Worm (Caenorhabditis elegans) whole organism, L4 larva: ENCODE measurements around the gene C52B9.4.

Source experiments
- F44E2.7 ChIP-seq: fragments of 200-800 bp; sonication (Bioruptor generic); IDR thresholded peaks from 2 replicates; pipeline ENCODE4 v2.1.2; 2022; ENCODE audit warnings: missing genetic modification characterization, missing compliant biosample characterization
- T20F7.1 ChIP-seq: fragments of 200-800 bp; sonication (Bioruptor generic); optimal IDR thresholded peaks from 2 replicates; lab custom pipeline; 2018; ENCODE audit warnings: mild to moderate bottlenecking, missing genetic modification characterization, missing compliant biosample characterization
- aha-1 ChIP-seq: fragments of 150-350 bp; peaks from one replicate; lab custom pipeline; 2014; ENCODE audit warnings: missing biosample characterization, missing genetic modification characterization
- aly-2 ChIP-seq: sonication (generic microtip); optimal IDR thresholded peaks from 2 replicates; lab custom pipeline; 2018; ENCODE audit warnings: missing biosample characterization, missing genetic modification characterization
- ceh-32 ChIP-seq: sonication (generic microtip); optimal IDR thresholded peaks from 2 replicates; lab custom pipeline; 2016; ENCODE audit warnings: mild to moderate bottlenecking, missing genetic modification characterization, missing compliant biosample characterization; ENCODE audit not compliant: poor library complexity
- ceh-62 ChIP-seq: sonication (generic microtip); optimal IDR thresholded peaks from 2 replicates; lab custom pipeline; 2017; ENCODE audit warnings: missing biosample characterization, missing genetic modification characterization
- ces-1 ChIP-seq: fragments of 150-350 bp; sonication (generic microtip); optimal IDR thresholded peaks from 4 replicates; lab custom pipeline; 2014; ENCODE audit warnings: missing biosample characterization, missing genetic modification reagents, missing genetic modification characterization
- ctbp-1 ChIP-seq: fragments of 200-800 bp; sonication (Bioruptor generic); IDR thresholded peaks from 2 replicates; pipeline ENCODE4 v1.3.6; 2022; ENCODE audit warnings: missing genetic modification reagents, missing genetic modification characterization, missing compliant biosample characterization
- daf-16 ChIP-seq, 3 experiments: sonication (generic microtip); optimal IDR thresholded peaks; 2 replicates each; lab custom pipeline; 2016 to 2017; ENCODE audit warnings: missing genetic modification characterization in 3 of 3, missing genetic modification reagents in 3 of 3, mild to moderate bottlenecking in 2 of 3, missing compliant biosample characterization in 2 of 3, missing biosample characterization in 1 of 3, moderate library complexity in 1 of 3
- daf-8 ChIP-seq: fragments of 200-800 bp; sonication (Bioruptor generic); IDR thresholded peaks from 2 replicates; pipeline ENCODE4 v1.3.6; 2022; ENCODE audit warnings: missing genetic modification characterization, missing compliant biosample characterization
- dmd-6 ChIP-seq: fragments of 200-800 bp; sonication (Bioruptor generic); IDR thresholded peaks from 2 replicates; pipeline ENCODE4 v1.3.6; 2022; ENCODE audit warnings: missing genetic modification reagents, missing genetic modification characterization, missing compliant biosample characterization
- dve-1 ChIP-seq: sonication (generic microtip); optimal IDR thresholded peaks from 2 replicates; lab custom pipeline; 2017; ENCODE audit warnings: antibody characterized with exemption, mild to moderate bottlenecking, missing genetic modification characterization, missing compliant biosample characterization; ENCODE audit not compliant: insufficient read depth
- fkh-10 ChIP-seq: fragments of 150-350 bp; optimal IDR thresholded peaks from 2 replicates; lab custom pipeline; 2014; ENCODE audit warnings: missing biosample characterization, missing genetic modification reagents, missing genetic modification characterization
- hlh-11 ChIP-seq: fragments of 200-800 bp; sonication (Bioruptor generic); optimal IDR thresholded peaks from 2 replicates; lab custom pipeline; 2018; ENCODE audit warnings: mild to moderate bottlenecking, missing genetic modification characterization, missing compliant biosample characterization
- hlh-30 ChIP-seq: sonication (generic microtip); optimal IDR thresholded peaks from 2 replicates; lab custom pipeline; 2017; ENCODE audit warnings: antibody characterized with exemption, mild to moderate bottlenecking, missing genetic modification characterization, missing compliant biosample characterization; ENCODE audit not compliant: insufficient read depth
- lin-1 ChIP-seq: fragments of 200-800 bp; sonication (Bioruptor generic); IDR thresholded peaks from 2 replicates; pipeline ENCODE4 v1.3.6; 2022; ENCODE audit warnings: missing genetic modification reagents, missing genetic modification characterization, missing compliant biosample characterization
- lir-3 ChIP-seq: sonication (generic microtip); optimal IDR thresholded peaks from 2 replicates; lab custom pipeline; 2016; ENCODE audit warnings: mild to moderate bottlenecking, missing genetic modification characterization, missing compliant biosample characterization
- lsy-2 ChIP-seq, 2 experiments: fragments of 150-350 bp in 1 of 2; sonication (generic microtip) in 1 of 2; optimal IDR thresholded peaks; 2 replicates each; lab custom pipeline; 2014 to 2017; ENCODE audit warnings: missing biosample characterization in 2 of 2, missing genetic modification characterization in 2 of 2
- madf-5 ChIP-seq, 2 experiments: fragments of 200-800 bp; sonication (Bioruptor generic); IDR thresholded peaks; 2 replicates each; pipeline ENCODE4 v1.3.6; 2022; ENCODE audit warnings: missing compliant biosample characterization in 2 of 2, missing genetic modification characterization in 2 of 2
- madf-9 ChIP-seq: fragments of 200-800 bp; sonication (Bioruptor generic); conservative IDR thresholded peaks from 2 replicates; pipeline ENCODE4 v1.3.6; 2022; ENCODE audit warnings: missing genetic modification reagents, missing genetic modification characterization, missing compliant biosample characterization
- nhr-102 ChIP-seq: sonication (generic microtip); optimal IDR thresholded peaks from 2 replicates; lab custom pipeline; 2016; ENCODE audit warnings: mild to moderate bottlenecking, missing genetic modification characterization, moderate library complexity, missing compliant biosample characterization
- nhr-237 ChIP-seq: sonication (generic microtip); optimal IDR thresholded peaks from 2 replicates; lab custom pipeline; 2017; ENCODE audit warnings: missing biosample characterization, missing genetic modification characterization
- nhr-25 ChIP-seq: sonication (generic microtip); optimal IDR thresholded peaks from 2 replicates; lab custom pipeline; 2017; ENCODE audit warnings: missing genetic modification characterization, mild to moderate bottlenecking, missing compliant biosample characterization, antibody characterized with exemption, moderate library complexity, borderline replicate concordance; ENCODE audit not compliant: insufficient read depth
- nhr-28 ChIP-seq: fragments of 150-350 bp; optimal IDR thresholded peaks from 2 replicates; lab custom pipeline; 2014; ENCODE audit warnings: missing biosample characterization, missing genetic modification characterization
- nhr-41 ChIP-seq: fragments of 200-800 bp; sonication (Bioruptor generic); IDR thresholded peaks from 2 replicates; pipeline ENCODE4 v1.3.6; 2022; ENCODE audit warnings: missing genetic modification reagents, missing genetic modification characterization, missing compliant biosample characterization
- nhr-42 ChIP-seq: fragments of 200-800 bp; sonication (Bioruptor generic); IDR thresholded peaks from 2 replicates; pipeline ENCODE4 v1.3.6; 2022; ENCODE audit warnings: missing genetic modification characterization, missing compliant biosample characterization
- nhr-77 ChIP-seq: fragments of 150-350 bp; optimal IDR thresholded peaks from 2 replicates; lab custom pipeline; 2014; ENCODE audit warnings: missing biosample characterization, missing genetic modification characterization
- pqm-1 ChIP-seq: sonication (generic microtip); optimal IDR thresholded peaks from 2 replicates; lab custom pipeline; 2017; ENCODE audit warnings: missing biosample characterization, missing genetic modification characterization
- set-16 ChIP-seq: fragments of 200-800 bp; sonication (Bioruptor generic); IDR thresholded peaks from 2 replicates; pipeline ENCODE4 v1.3.6; 2022; ENCODE audit warnings: missing genetic modification reagents, missing genetic modification characterization, missing compliant biosample characterization
- skn-1 ChIP-seq: fragments of 150-350 bp; optimal IDR thresholded peaks from 2 replicates; lab custom pipeline; 2014; ENCODE audit warnings: missing biosample characterization, missing genetic modification characterization
- snpc-4 ChIP-seq: fragments of 150-350 bp; optimal IDR thresholded peaks from 2 replicates; lab custom pipeline; 2014; ENCODE audit warnings: missing biosample characterization, missing genetic modification characterization
- spr-1 ChIP-seq: sonication (generic microtip); optimal IDR thresholded peaks from 2 replicates; lab custom pipeline; 2016; ENCODE audit warnings: mild to moderate bottlenecking, missing genetic modification characterization, missing compliant biosample characterization
- tag-97 ChIP-seq: fragments of 200-800 bp; sonication (Bioruptor generic); IDR thresholded peaks from 2 replicates; pipeline ENCODE4 v1.3.6; 2022; ENCODE audit warnings: missing genetic modification characterization, missing compliant biosample characterization
- unc-39 ChIP-seq: sonication (generic microtip); optimal IDR thresholded peaks from 2 replicates; lab custom pipeline; 2017; ENCODE audit warnings: missing biosample characterization, missing genetic modification characterization
- unc-62 ChIP-seq, 3 experiments: fragments of 150-350 bp in 1 of 3; sonication (generic microtip); optimal IDR thresholded peaks in 2 of 3; peaks in 1 of 3; 1 replicate in 1 of 3; 2 replicates in 2 of 3; lab custom pipeline; 2014 to 2017; ENCODE audit warnings: missing biosample characterization in 3 of 3, missing genetic modification characterization in 3 of 3, missing genetic modification reagents in 3 of 3, missing genotype in 1 of 3

C52B9.4 gene

DNA sequence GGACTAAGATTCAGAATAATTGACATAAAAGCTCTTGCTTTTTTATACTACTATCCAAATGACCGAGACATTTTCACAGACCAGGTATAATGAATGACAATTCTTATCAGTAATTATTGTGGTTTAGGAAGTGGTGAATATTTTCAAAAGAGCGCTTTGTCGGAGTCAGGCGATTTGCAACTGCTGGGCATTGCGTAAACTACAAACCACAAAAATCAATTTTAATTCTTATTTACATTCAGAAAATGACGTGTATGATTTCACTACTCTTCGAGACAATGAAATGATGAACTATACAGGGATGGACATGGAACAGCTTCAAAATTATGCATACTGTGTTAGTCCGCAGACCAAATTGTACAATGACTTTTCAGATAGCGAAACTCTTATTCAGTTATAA is 24.0 kb downstream of the C52B9.4 start:
- peak; percentile 16 for TF ChIP-seq nhr-77 (tag; lab: Kevin White, UChicago)
- TF ChIP-seq ceh-62 = no peak
- no peak for TF ChIP-seq lir-3 (tag; lab: Kevin White, UChicago)
- no peak for TF ChIP-seq madf-5 (GFP tag; IDR thresholded peaks at IDR 0.05; lab: Robert Waterston, UW)
- peak; percentile 27; the same call in 1 of the 2 replicates for TF ChIP-seq lin-1 (GFP tag; lab: Robert Waterston, UW)
- peak; percentile 56 for TF ChIP-seq dmd-6
- TF ChIP-seq pqm-1 = peak; percentile 12
- no peak for TF ChIP-seq spr-1 (tag; lab: Kevin White, UChicago)
- TF ChIP-seq snpc-4 (tag; lab: Kevin White, UChicago) = no peak
- TF ChIP-seq T20F7.1 (GFP tag; lab: Kevin White, UChicago) = no peak
- peak; percentile 84 for TF ChIP-seq nhr-28
- TF ChIP-seq skn-1 (tag; lab: Kevin White, UChicago) = no peak
- TF ChIP-seq dve-1 (tag; lab: Kevin White, UChicago) = no peak
- TF ChIP-seq nhr-41 (GFP tag; lab: Robert Waterston, UW) = no peak
- no peak for TF ChIP-seq daf-16 (GFP tag; optimal IDR thresholded peaks at IDR 0.05; lab: Kevin White, UChicago)
- peak; percentile 76 for TF ChIP-seq daf-16 (tag; optimal IDR thresholded peaks at IDR 0.05; lab: Kevin White, UChicago)
- no peak for TF ChIP-seq ceh-32 (tag; lab: Kevin White, UChicago)
- TF ChIP-seq daf-8 (GFP tag; lab: Robert Waterston, UW) = no peak
- TF ChIP-seq hlh-11 (tag; lab: Kevin White, UChicago) = peak; percentile 47
- TF ChIP-seq F44E2.7 (GFP tag; lab: Robert Waterston, UW) = no peak
- no peak for TF ChIP-seq tag-97 (GFP tag; lab: Robert Waterston, UW)
- no peak for TF ChIP-seq set-16 (GFP tag; lab: Robert Waterston, UW)
- no peak for TF ChIP-seq nhr-42 (GFP tag; lab: Robert Waterston, UW)
- no peak for TF ChIP-seq nhr-25 (tag; lab: Kevin White, UChicago)
- no peak for TF ChIP-seq fkh-10

DNA sequence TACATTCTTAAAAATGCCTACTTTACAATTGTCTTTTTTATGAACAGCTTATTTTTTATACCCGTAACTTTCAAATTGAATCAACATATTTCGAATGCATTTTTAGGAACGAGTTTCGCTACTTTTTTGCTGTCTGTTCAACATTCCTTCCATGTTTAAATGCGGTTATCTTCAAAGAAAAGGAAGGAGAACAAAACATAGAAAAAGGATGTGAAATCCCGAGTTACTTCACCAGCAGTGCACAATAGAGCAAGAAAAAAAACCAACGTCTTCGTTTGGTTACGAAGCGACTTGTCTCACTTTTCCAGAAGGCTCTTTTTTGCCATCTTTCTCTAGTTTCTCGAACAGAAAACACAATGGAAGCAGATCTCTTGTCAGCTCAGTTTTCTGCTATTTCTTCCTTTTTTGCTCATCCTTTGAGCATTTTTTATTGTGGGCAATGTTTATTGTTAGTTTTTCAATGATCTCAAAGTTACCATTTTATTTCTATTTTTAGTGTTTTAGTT is 25.3 kb downstream of the C52B9.4 start, which contains the start of gene cka-2:
Gene cka-2 (plus strand): TSS at position 456 of the 506 bp plus-strand sequence.
- TF ChIP-seq spr-1 (tag; lab: Kevin White, UChicago) = no peak
- peak; percentile 14 for TF ChIP-seq hlh-30 (tag; lab: Kevin White, UChicago)
- peak; percentile 67 for TF ChIP-seq ces-1 (GFP tag; lab: Kevin White, UChicago)
- TF ChIP-seq ctbp-1 = 0 out of 2 replicates have a peak, but pooled peaks have one; percentile 46
- peak; percentile 83 for TF ChIP-seq fkh-10
- TF ChIP-seq lsy-2 (tag; optimal IDR thresholded peaks at IDR 0.05; lab: Kevin White, UChicago) = peak in 1 of 2 experiments; percentile 19

DNA sequence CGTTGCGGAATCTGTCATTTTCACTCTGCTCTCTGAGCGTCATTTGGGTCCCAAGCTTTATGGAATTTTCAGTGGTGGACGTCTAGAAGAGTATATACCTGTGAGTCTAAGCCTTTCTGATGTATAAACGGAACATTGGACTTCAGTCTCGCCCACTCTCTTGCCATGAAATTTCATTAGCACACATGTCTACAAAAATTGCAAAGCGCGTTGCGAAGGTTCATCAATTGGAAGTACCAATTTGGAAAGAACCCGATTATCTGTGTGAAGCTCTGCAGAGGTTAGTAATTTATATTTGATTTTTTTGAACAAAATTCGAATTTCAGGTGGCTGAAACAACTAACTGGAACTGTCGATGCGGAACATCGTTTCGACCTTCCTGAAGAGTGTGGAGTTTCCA is 29.4 kb downstream of the C52B9.4 start:
- TF ChIP-seq nhr-102 (tag; lab: Kevin White, UChicago) (no peak), madf-9 (no peak), nhr-237 (no peak), aly-2 (tag; lab: Kevin White, UChicago) (no peak), unc-39 (tag; lab: Kevin White, UChicago) (no peak), nhr-41 (GFP tag; lab: Robert Waterston, UW) (no peak), unc-62 (GFP tag; optimal IDR thresholded peaks at IDR 0.05 in 1 of 2; lab: Kevin White, UChicago) (peak in 1 of 2 experiments; percentile 57), unc-62 (tag; optimal IDR thresholded peaks at IDR 0.05; lab: Kevin White, UChicago) (no peak), aha-1 (tag; lab: Kevin White, UChicago) (peak; percentile 74), nhr-25 (tag; lab: Kevin White, UChicago) (no peak)
- TF ChIP-seq, all 104 proteins: peak for 2
